Worm (Caenorhabditis elegans) whole organism, L4/young adult: ENCODE measurements around the gene cla-1.
A peak's percentile ranks its signal among the peaks of the same experiment; 100 is the strongest.

Source experiments
- W03F9.2 ChIP-seq: fragments of 150-350 bp; optimal IDR thresholded peaks from 2 replicates; lab custom pipeline; 2014; ENCODE audit warnings: missing biosample characterization, missing genetic modification characterization
- him-1 ChIP-seq: sonication (generic microtip); optimal IDR thresholded peaks from 2 replicates; lab custom pipeline; 2016; ENCODE audit warnings: missing genotype, missing genetic modification reagents, missing genetic modification characterization, missing compliant biosample characterization

DNA sequence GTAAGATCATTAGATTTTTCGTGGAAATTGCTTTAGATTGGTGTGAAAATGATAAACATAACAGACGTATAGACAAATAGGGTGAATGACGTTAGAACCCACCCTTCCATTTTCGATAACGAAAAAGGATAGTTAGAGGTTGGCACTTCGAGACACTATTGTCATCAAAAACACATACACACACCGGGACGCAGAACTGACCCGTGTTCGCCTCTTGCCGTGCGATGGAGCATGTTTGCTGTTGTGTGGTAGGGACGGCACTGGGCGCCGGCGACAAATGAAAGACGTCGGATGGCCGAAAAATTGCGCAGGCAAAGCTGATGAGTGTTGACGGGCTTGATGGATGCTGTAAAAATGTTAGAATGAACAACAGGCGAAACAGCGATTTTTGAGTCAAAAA is 38.9 kb upstream of the cla-1 start:
- TF ChIP-seq W03F9.2: peak; percentile 9
- no peak for TF ChIP-seq him-1 (tag; lab: Kevin White, UChicago)
